1 worm cellular context compared by ENCODE assay signal in genomic region chrII:9646122-9646555, ce11.
TF ChIP-seq lines count a peak whose summit lies in the region.

No protein-coding gene starts in this region.

TF ChIP-seq in whole organism, L1 larva, 84 proteins besides CTCF, POLR2A, EP300 and RAD21 (continued from another document):
- TF ChIP-seq swsn-7 (tag; optimal IDR thresholded peaks at IDR 0.05; lab: Kevin White, UChicago) (peak; percentile 70), mab-9 (GFP tag; IDR thresholded peaks at IDR 0.05; lab: Robert Waterston, UW) (no peak), C34B4.2 (tag; optimal IDR thresholded peaks at IDR 0.05; lab: Kevin White, UChicago) (no peak), F16B12.6 (tag; optimal IDR thresholded peaks at IDR 0.05; lab: Kevin White, UChicago) (peak; percentile 19), nhr-77 (tag; optimal IDR thresholded peaks at IDR 0.05; lab: Kevin White, UChicago) (peak; percentile 59), unc-30 (tag; optimal IDR thresholded peaks at IDR 0.05; lab: Kevin White, UChicago) (no peak), mef-2 (tag; optimal IDR thresholded peaks at IDR 0.05; lab: Kevin White, UChicago) (no peak), dpl-1 (GFP tag; optimal IDR thresholded peaks at IDR 0.05; lab: Kevin White, UChicago) (peak; percentile 40 to 53 (median 50)), elt-2 (tag; optimal IDR thresholded peaks at IDR 0.05; lab: Kevin White, UChicago) (peak; percentile 11), snpc-4 (tag; optimal IDR thresholded peaks at IDR 0.05; lab: Kevin White, UChicago) (no peak), nhr-11 (tag; optimal IDR thresholded peaks at IDR 0.05; lab: Kevin White, UChicago) (peak; percentile 56), nhr-71 (tag; optimal IDR thresholded peaks at IDR 0.05; lab: Kevin White, UChicago) (peak; percentile 83), ces-1 (GFP tag; optimal IDR thresholded peaks at IDR 0.05; lab: Kevin White, UChicago) (no peak), nhr-237 (tag; optimal IDR thresholded peaks at IDR 0.05; lab: Kevin White, UChicago) (peak; percentile 49), tlp-1 (tag; optimal IDR thresholded peaks at IDR 0.05; lab: Kevin White, UChicago) (no peak), lin-35 (GFP tag; optimal IDR thresholded peaks at IDR 0.05; lab: Kevin White, UChicago) (peak; percentile 52 to 68), ceh-63 (GFP tag; optimal IDR thresholded peaks at IDR 0.05; lab: Kevin White, UChicago) (no peak), aly-2 (tag; optimal IDR thresholded peaks at IDR 0.05; lab: Kevin White, UChicago) (no peak), isw-1 (GFP tag; IDR thresholded peaks at IDR 0.05; lab: Robert Waterston, UW) (peak; percentile 6; the same call in 1 of the 2 replicates), lin-15B (tag; optimal IDR thresholded peaks at IDR 0.05; lab: Kevin White, UChicago) (no peak), C16A3.4 (tag; optimal IDR thresholded peaks at IDR 0.05; lab: Kevin White, UChicago) (peak; percentile 15), hpl-2 (GFP tag; optimal IDR thresholded peaks at IDR 0.05; lab: Kevin White, UChicago) (no peak), unc-86 (tag; optimal IDR thresholded peaks at IDR 0.05; lab: Kevin White, UChicago) (peak; percentile 52)
